Fruit fly (Drosophila melanogaster) whole organism, wandering third instar larva: Measurements from ENCODE around the gene CG7560.

Source experiments
- Hnf4 ChIP-seq: fragments of 200-800 bp; sonication (Bioruptor generic); optimal IDR thresholded peaks from 2 replicates; lab custom pipeline; 2016; ENCODE audit warnings: missing biosample characterization, mild to moderate bottlenecking, missing genetic modification characterization
- Sp1 ChIP-seq: fragments of 200-800 bp; sonication (Bioruptor generic); optimal IDR thresholded peaks from 3 replicates; lab custom pipeline; 2019; ENCODE audit warnings: missing biosample characterization, mild to moderate bottlenecking, missing genetic modification characterization, moderate library complexity
- rgr ChIP-seq: fragments of 200-800 bp; sonication (Bioruptor generic); optimal IDR thresholded peaks from 3 replicates; lab custom pipeline; 2016; ENCODE audit warnings: missing biosample characterization, mild to moderate bottlenecking, missing genetic modification characterization

DNA sequence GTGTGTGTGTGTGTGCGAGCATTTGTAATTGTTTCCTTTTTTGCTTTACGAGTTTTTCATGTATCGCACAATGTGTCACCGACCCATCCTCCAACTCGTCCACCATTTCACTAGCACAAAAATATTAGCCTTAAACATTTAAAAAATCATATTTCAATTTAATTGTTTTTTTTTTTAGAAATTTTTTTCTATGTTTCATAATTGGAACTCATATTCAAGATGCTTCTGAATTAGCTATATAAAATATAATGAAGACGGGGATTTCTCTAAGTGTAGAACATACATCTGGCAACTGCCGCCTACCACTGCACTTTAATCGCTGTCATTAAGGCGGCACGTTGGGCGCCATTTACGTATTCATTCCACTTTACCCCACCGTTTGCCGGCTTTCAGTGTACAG, 14.6 kb downstream of the CG7560 start:
- TF ChIP-seq Sp1 (GFP tag; lab: Kevin White, UChicago) (no peak), rgr (GFP tag; lab: Kevin White, UChicago) (no peak), Hnf4 (GFP tag; lab: Kevin White, UChicago) (no peak)
